Fruit fly (Drosophila melanogaster): Measurements from ENCODE around the gene sw.

dm6 chrX:20247710-20248109 is 11.5 kb upstream of the sw start:
- TF ChIP-seq CG8478 (optimal IDR thresholded peaks at IDR 0.05): no peak
- TF ChIP-seq CTCF (optimal IDR thresholded peaks at IDR 0.05): no peak

All from S2 (cell line).